Fruit fly (Drosophila melanogaster): ENCODE data around the gene Prim1.

DNA sequence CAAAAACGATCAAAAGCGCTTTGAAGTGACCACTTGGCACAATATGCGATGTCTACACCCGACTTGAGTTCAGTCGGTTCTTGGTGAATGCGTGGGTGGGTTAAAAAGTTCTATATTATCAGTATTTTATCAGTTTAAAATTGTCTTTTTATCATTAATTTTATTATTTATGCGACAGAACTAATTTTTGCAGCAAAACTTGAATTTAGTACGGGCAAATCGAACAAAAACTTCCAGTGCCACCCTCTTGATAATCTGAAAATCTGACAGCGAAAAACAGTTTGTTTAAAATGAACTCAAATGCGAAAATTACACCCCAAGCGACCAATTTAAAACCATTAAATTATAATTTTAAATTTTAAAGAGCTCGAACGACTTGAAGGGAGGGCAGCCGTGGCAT is 30.8 kb downstream of the Prim1 start:
- peak; percentile 70 for TF ChIP-seq Sox102F (GFP tag; optimal IDR thresholded peaks at IDR 0.05)
- TF ChIP-seq CG16779 (tag; optimal IDR thresholded peaks at IDR 0.05) = no peak
- peak; percentile 57 for TF ChIP-seq lz (GFP tag; optimal IDR thresholded peaks at IDR 0.05)
- peak; percentile 54 for TF ChIP-seq Ets21C (GFP tag; optimal IDR thresholded peaks at IDR 0.05)

All from whole organism, prepupa.